Fruit fly (Drosophila melanogaster) whole organism, prepupa: ENCODE measurements around the gene Meltrin.

Experiments used
- CG10631 ChIP-seq: fragments of 200-800 bp; sonication (Bioruptor generic); optimal IDR thresholded peaks from 2 replicates; lab custom pipeline; 2016; ENCODE audit warnings: missing biosample characterization, missing genetic modification characterization
- CG10669 ChIP-seq: fragments of 200-800 bp; sonication (Bioruptor generic); optimal IDR thresholded peaks from 3 replicates; lab custom pipeline; 2018; ENCODE audit warnings: missing biosample characterization, mild to moderate bottlenecking, missing genetic modification characterization, moderate library complexity
- CG11294 ChIP-seq: fragments of 200-800 bp; sonication (Bioruptor generic); IDR thresholded peaks from 2 replicates; pipeline ENCODE4 v1.3.6; 2022; ENCODE audit warnings: missing biosample characterization, missing genetic modification characterization
- CG11762 ChIP-seq: fragments of 200-800 bp; sonication (Bioruptor generic); optimal IDR thresholded peaks from 3 replicates; lab custom pipeline; 2016; ENCODE audit warnings: missing biosample characterization, missing genetic modification characterization; ENCODE audit not compliant: insufficient read depth
- CG11902 ChIP-seq: fragments of 200-800 bp; sonication (Bioruptor generic); optimal IDR thresholded peaks from 3 replicates; lab custom pipeline; 2016; ENCODE audit warnings: missing biosample characterization, missing genetic modification characterization
- CG15336 ChIP-seq: fragments of 200-800 bp; sonication (Bioruptor generic); IDR thresholded peaks from 2 replicates; pipeline ENCODE4 v1.3.6; 2022; ENCODE audit warnings: missing biosample characterization, missing genetic modification characterization
- CG1621 ChIP-seq: fragments of 200-800 bp; sonication (Bioruptor generic); optimal IDR thresholded peaks from 3 replicates; lab custom pipeline; 2018; ENCODE audit warnings: missing biosample characterization, mild to moderate bottlenecking, missing genetic modification characterization
- CG3032 ChIP-seq: fragments of 200-800 bp; optimal IDR thresholded peaks from 2 replicates; lab custom pipeline; 2019; ENCODE audit warnings: missing biosample characterization, mild to moderate bottlenecking, missing genetic modification characterization, moderate library complexity
- CG31627 ChIP-seq: fragments of 200-800 bp; sonication (Bioruptor generic); optimal IDR thresholded peaks from 3 replicates; lab custom pipeline; 2016; ENCODE audit warnings: missing biosample characterization, missing genetic modification characterization
- CG32006 ChIP-seq: fragments of 200-800 bp; sonication (Bioruptor generic); optimal IDR thresholded peaks from 3 replicates; lab custom pipeline; 2017; ENCODE audit warnings: missing biosample characterization, mild to moderate bottlenecking, missing genetic modification characterization
- CG34406 ChIP-seq: fragments of 200-800 bp; sonication (Bioruptor generic); optimal IDR thresholded peaks from 3 replicates; lab custom pipeline; 2016; ENCODE audit warnings: missing biosample characterization, missing genetic modification characterization
- CG4318 ChIP-seq: fragments of 200-800 bp; sonication (Bioruptor generic); optimal IDR thresholded peaks from 3 replicates; lab custom pipeline; 2017; ENCODE audit warnings: missing biosample characterization, mild to moderate bottlenecking, missing genetic modification characterization
- CG6163 ChIP-seq: fragments of 200-800 bp; sonication (Bioruptor generic); IDR thresholded peaks from 3 replicates; pipeline ENCODE4 v1.3.6; 2022; ENCODE audit warnings: missing biosample characterization, missing genetic modification characterization
- CG6276 ChIP-seq: fragments of 200-800 bp; sonication (Bioruptor generic); optimal IDR thresholded peaks from 2 replicates; lab custom pipeline; 2017; ENCODE audit warnings: missing biosample characterization, mild to moderate bottlenecking, missing genetic modification characterization
- CG6792 ChIP-seq: fragments of 200-800 bp; sonication (Bioruptor generic); optimal IDR thresholded peaks from 3 replicates; lab custom pipeline; 2016; ENCODE audit warnings: missing biosample characterization, missing genetic modification characterization
- CG7368 ChIP-seq: fragments of 200-800 bp; sonication (Bioruptor generic); optimal IDR thresholded peaks from 3 replicates; lab custom pipeline; 2016; ENCODE audit warnings: missing biosample characterization, missing genetic modification characterization
- CG8119 ChIP-seq: fragments of 200-800 bp; sonication (Bioruptor generic); IDR thresholded peaks from 3 replicates; pipeline ENCODE4 v1.3.6; 2022; ENCODE audit warnings: missing biosample characterization, missing genetic modification characterization
- CG8319 ChIP-seq: fragments of 200-800 bp; sonication (Bioruptor generic); optimal IDR thresholded peaks from 3 replicates; lab custom pipeline; 2016; ENCODE audit warnings: missing biosample characterization, missing genetic modification characterization
- CG8632 ChIP-seq: fragments of 200-800 bp; sonication (Bioruptor generic); optimal IDR thresholded peaks from 3 replicates; lab custom pipeline; 2016; ENCODE audit warnings: missing biosample characterization, missing genetic modification characterization
- CG9139 ChIP-seq: fragments of 200-800 bp; sonication (Bioruptor generic); optimal IDR thresholded peaks from 3 replicates; lab custom pipeline; 2017; ENCODE audit warnings: missing biosample characterization, mild to moderate bottlenecking, missing genetic modification characterization
- Eip75B ChIP-seq: fragments of 200-800 bp; sonication (Bioruptor generic); optimal IDR thresholded peaks from 3 replicates; lab custom pipeline; 2016; ENCODE audit warnings: missing biosample characterization, missing genetic modification characterization
- Eip78C ChIP-seq: fragments of 200-800 bp; sonication (Bioruptor generic); peaks from one replicate; lab custom pipeline; 2016; ENCODE audit warnings: missing biosample characterization, missing genetic modification characterization
- Ets96B ChIP-seq: fragments of 200-800 bp; optimal IDR thresholded peaks from 2 replicates; lab custom pipeline; 2019; ENCODE audit warnings: missing biosample characterization, mild to moderate bottlenecking, missing genetic modification characterization, moderate library complexity
- Gug ChIP-seq: fragments of 200-800 bp; sonication (Bioruptor generic); IDR thresholded peaks from 2 replicates; pipeline ENCODE4 v1.3.6; 2022; ENCODE audit warnings: missing biosample characterization, missing genetic modification characterization
- Hr38 ChIP-seq: sonication (Bioruptor generic); optimal IDR thresholded peaks from 2 replicates; lab custom pipeline; 2016; ENCODE audit warnings: missing biosample characterization, missing genetic modification characterization
- Hr4 ChIP-seq: fragments of 200-800 bp; sonication (Bioruptor generic); optimal IDR thresholded peaks from 3 replicates; lab custom pipeline; 2016; ENCODE audit warnings: missing biosample characterization, missing genetic modification characterization
- Lpt ChIP-seq: fragments of 200-800 bp; sonication (Bioruptor generic); optimal IDR thresholded peaks from 3 replicates; lab custom pipeline; 2016; ENCODE audit warnings: missing biosample characterization, missing genetic modification characterization
- Met ChIP-seq: fragments of 200-800 bp; sonication (Bioruptor generic); optimal IDR thresholded peaks from 3 replicates; lab custom pipeline; 2016; ENCODE audit warnings: missing biosample characterization, missing genetic modification characterization
- Smox ChIP-seq: fragments of 200-800 bp; sonication (Bioruptor generic); optimal IDR thresholded peaks from 3 replicates; lab custom pipeline; 2016; ENCODE audit warnings: missing biosample characterization, missing genetic modification characterization
- Sox102F ChIP-seq: fragments of 200-800 bp; sonication (Bioruptor generic); optimal IDR thresholded peaks from 2 replicates; lab custom pipeline; 2016; ENCODE audit warnings: missing biosample characterization, mild to moderate bottlenecking, missing genetic modification characterization
- Sox14 ChIP-seq: fragments of 200-800 bp; sonication (Bioruptor generic); optimal IDR thresholded peaks from 3 replicates; lab custom pipeline; 2016; ENCODE audit warnings: missing biosample characterization, missing genetic modification characterization
- achi ChIP-seq: fragments of 200-800 bp; sonication (Bioruptor generic); optimal IDR thresholded peaks from 3 replicates; lab custom pipeline; 2016; ENCODE audit warnings: missing biosample characterization, missing genetic modification characterization
- acj6 ChIP-seq: fragments of 200-800 bp; sonication (Bioruptor generic); optimal IDR thresholded peaks from 3 replicates; lab custom pipeline; 2016; ENCODE audit warnings: missing biosample characterization, missing genetic modification characterization
- cyc ChIP-seq: fragments of 200-800 bp; sonication (Bioruptor generic); optimal IDR thresholded peaks from 3 replicates; lab custom pipeline; 2016; ENCODE audit warnings: missing biosample characterization, missing genetic modification characterization
- eg ChIP-seq: fragments of 200-800 bp; sonication (Bioruptor generic); IDR thresholded peaks from 3 replicates; pipeline ENCODE4 v1.3.6; 2022; ENCODE audit warnings: missing biosample characterization, missing genetic modification characterization
- esn ChIP-seq: fragments of 200-800 bp; sonication (Bioruptor generic); optimal IDR thresholded peaks from 2 replicates; lab custom pipeline; 2016; ENCODE audit warnings: missing biosample characterization, mild to moderate bottlenecking, missing genetic modification characterization, moderate library complexity
- fd59A ChIP-seq: fragments of 200-800 bp; sonication (Bioruptor generic); optimal IDR thresholded peaks from 2 replicates; lab custom pipeline; 2017; ENCODE audit warnings: missing biosample characterization, mild to moderate bottlenecking, missing genetic modification characterization, missing genetic modification reagents
- fd85E ChIP-seq: fragments of 200-800 bp; sonication (Bioruptor generic); optimal IDR thresholded peaks from 3 replicates; lab custom pipeline; 2016; ENCODE audit warnings: missing biosample characterization, missing genetic modification characterization
- fkh ChIP-seq: fragments of 200-800 bp; sonication (Bioruptor generic); optimal IDR thresholded peaks from 3 replicates; lab custom pipeline; 2017; ENCODE audit warnings: missing biosample characterization, mild to moderate bottlenecking, missing genetic modification characterization, moderate library complexity
- lz ChIP-seq: fragments of 200-800 bp; sonication (Bioruptor generic); optimal IDR thresholded peaks from 3 replicates; lab custom pipeline; 2016; ENCODE audit warnings: missing biosample characterization, missing genetic modification characterization
- net ChIP-seq: fragments of 200-800 bp; sonication (Bioruptor generic); optimal IDR thresholded peaks from 3 replicates; lab custom pipeline; 2016; ENCODE audit warnings: missing biosample characterization, missing genetic modification characterization
- pdm3 ChIP-seq: fragments of 200-800 bp; sonication (Bioruptor generic); optimal IDR thresholded peaks from 3 replicates; lab custom pipeline; 2016; ENCODE audit warnings: missing biosample characterization, missing genetic modification characterization
- salr ChIP-seq, 2 experiments: fragments of 200-800 bp; sonication (Bioruptor generic); optimal IDR thresholded peaks; 3 replicates each; lab custom pipeline; 2016 to 2018; ENCODE audit warnings: missing biosample characterization in 2 of 2, missing genetic modification characterization in 2 of 2, mild to moderate bottlenecking in 1 of 2
- spab ChIP-seq: fragments of 200-800 bp; sonication (Bioruptor generic); optimal IDR thresholded peaks from 2 replicates; lab custom pipeline; 2017; ENCODE audit warnings: missing biosample characterization, mild to moderate bottlenecking, missing genetic modification characterization, missing genetic modification reagents
- ss ChIP-seq, 2 experiments: fragments of 200-800 bp; sonication (Bioruptor generic); optimal IDR thresholded peaks; 2 replicates in 1 of 2; 3 replicates in 1 of 2; lab custom pipeline; 2017 to 2018; ENCODE audit warnings: mild to moderate bottlenecking in 2 of 2, missing biosample characterization in 2 of 2, missing genetic modification characterization in 2 of 2, moderate library complexity in 1 of 2
- svp ChIP-seq: fragments of 200-800 bp; sonication (Bioruptor generic); peaks from one replicate; lab custom pipeline; 2016; ENCODE audit warnings: missing biosample characterization, missing genetic modification characterization
- topi ChIP-seq: fragments of 200-800 bp; sonication (Bioruptor generic); optimal IDR thresholded peaks from 3 replicates; lab custom pipeline; 2016; ENCODE audit warnings: missing biosample characterization, missing genetic modification characterization
- vri ChIP-seq: fragments of 200-800 bp; sonication (Bioruptor generic); optimal IDR thresholded peaks from 3 replicates; lab custom pipeline; 2016; ENCODE audit warnings: missing biosample characterization, mild to moderate bottlenecking, missing genetic modification characterization

Meltrin gene

DNA sequence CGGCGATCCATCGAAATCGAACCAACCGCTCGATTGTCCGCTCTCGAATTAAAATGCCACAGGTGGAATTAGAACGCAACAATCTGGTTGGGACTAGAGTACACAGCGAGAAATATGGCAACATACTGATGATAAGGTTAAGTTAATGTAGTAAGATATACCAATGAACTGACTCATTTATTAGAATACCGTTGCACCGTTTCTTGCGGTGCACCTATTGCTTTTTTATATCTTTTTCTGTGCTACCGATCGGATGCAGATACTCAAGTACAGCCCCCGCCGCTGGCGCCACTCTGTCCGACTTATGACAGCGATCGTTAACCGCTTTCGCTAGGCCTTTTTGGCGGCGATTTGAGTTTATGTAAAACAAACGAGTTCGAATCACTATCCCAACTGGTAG, 23.0 kb upstream of the Meltrin start (continued):
- TF ChIP-seq CG1621 (tag; lab: Kevin White, UChicago): no peak
- peak; percentile 56 for TF ChIP-seq achi (GFP tag; lab: Kevin White, UChicago)
- TF ChIP-seq CG8119 (GFP tag; lab: Robert Waterston, UW): peak; percentile 89
- peak; percentile 39 for TF ChIP-seq pdm3 (GFP tag; lab: Kevin White, UChicago)
- TF ChIP-seq CG8319 (GFP tag; lab: Kevin White, UChicago): no peak
- TF ChIP-seq CG32006: peak; percentile 89
- TF ChIP-seq CG34406 (GFP tag; lab: Kevin White, UChicago): no peak
- TF ChIP-seq esn (GFP tag; lab: Kevin White, UChicago): no peak
- no peak for TF ChIP-seq CG10669 (GFP tag; lab: Kevin White, UChicago)
- TF ChIP-seq Smox: no peak
- peak; percentile 26 for TF ChIP-seq Sox14 (GFP tag; lab: Kevin White, UChicago)
- TF ChIP-seq eg: peak; percentile 86
- TF ChIP-seq CG6276 (GFP tag; lab: Kevin White, UChicago): peak; percentile 61
- no peak for TF ChIP-seq CG11762 (GFP tag; lab: Kevin White, UChicago)
- no peak for TF ChIP-seq topi
- TF ChIP-seq Met (GFP tag; lab: Kevin White, UChicago): no peak
- no peak for TF ChIP-seq CG31627 (GFP tag; lab: Kevin White, UChicago)
- peak; percentile 53 for TF ChIP-seq net (GFP tag; lab: Kevin White, UChicago)
- TF ChIP-seq fd85E (GFP tag; lab: Kevin White, UChicago): no peak
- TF ChIP-seq CG11294 (GFP tag; lab: Robert Waterston, UW): peak; percentile 70
- no peak for TF ChIP-seq CG8632 (GFP tag; lab: Kevin White, UChicago)
- no peak for TF ChIP-seq CG7368 (GFP tag; lab: Kevin White, UChicago)
- TF ChIP-seq CG3032 (tag; lab: Kevin White, UChicago): no peak
- peak; percentile 21 for TF ChIP-seq Hr38 (GFP tag; lab: Kevin White, UChicago)

DNA sequence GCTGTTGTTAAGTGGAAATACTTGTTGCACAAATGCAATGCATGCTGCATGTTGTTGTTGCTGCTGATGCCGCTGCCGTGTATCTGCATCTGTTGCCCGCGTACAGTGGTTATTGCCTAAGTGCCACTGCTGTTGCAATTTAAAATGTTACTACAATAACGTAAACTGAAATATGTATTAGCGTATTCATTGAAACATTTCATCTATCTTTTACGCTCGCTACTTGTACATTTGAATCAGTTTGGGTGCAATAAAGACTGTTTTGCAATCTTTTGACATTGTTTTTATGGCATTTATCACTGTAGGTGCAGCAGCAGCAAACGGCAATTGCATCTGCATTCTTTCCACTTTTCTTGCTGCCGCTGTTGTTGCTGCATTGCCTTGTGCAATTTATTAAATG, 22.3 kb upstream of the Meltrin start:
- TF ChIP-seq acj6 (GFP tag; lab: Kevin White, UChicago) (peak; percentile 72), eg (peak; percentile 89), Hr38 (GFP tag; lab: Kevin White, UChicago) (peak; percentile 21), CG10631 (GFP tag; lab: Kevin White, UChicago) (peak; percentile 72), vri (GFP tag; lab: Kevin White, UChicago) (no peak), CG11902 (peak; percentile 37), Smox (no peak), CG15336 (GFP tag; lab: Robert Waterston, UW) (peak; percentile 92), CG6163 (GFP tag; lab: Robert Waterston, UW) (peak; percentile 87), Eip75B (GFP tag; lab: Kevin White, UChicago) (peak; percentile 67), CG11294 (GFP tag; lab: Robert Waterston, UW) (peak; percentile 59; the same call in 1 of the 2 replicates), Sox102F (GFP tag; lab: Kevin White, UChicago) (peak; percentile 37), esn (GFP tag; lab: Kevin White, UChicago) (peak; percentile 24), Hr4 (GFP tag; lab: Kevin White, UChicago) (peak; percentile 92), Sox14 (GFP tag; lab: Kevin White, UChicago) (peak; percentile 79), CG6792 (GFP tag; lab: Kevin White, UChicago) (peak; percentile 58), Ets96B (tag; lab: Kevin White, UChicago) (peak; percentile 78), CG8632 (GFP tag; lab: Kevin White, UChicago) (peak; percentile 48), CG9139 (GFP tag; lab: Kevin White, UChicago) (peak; percentile 29), cyc (peak; percentile 12), CG4318 (GFP tag; lab: Kevin White, UChicago) (peak; percentile 87), salr (GFP tag; optimal IDR thresholded peaks at IDR 0.05; lab: Kevin White, UChicago) (peak; percentile 55 to 80), fd85E (GFP tag; lab: Kevin White, UChicago) (no peak), spab (GFP tag; lab: Kevin White, UChicago) (peak; percentile 72), CG10669 (GFP tag; lab: Kevin White, UChicago) (peak; percentile 72), Eip78C (peak; percentile 94), Gug (GFP tag; lab: Robert Waterston, UW) (peak; percentile 78), CG34406 (GFP tag; lab: Kevin White, UChicago) (peak; percentile 54), fd59A (GFP tag; lab: Kevin White, UChicago) (peak; percentile 62), CG31627 (GFP tag; lab: Kevin White, UChicago) (peak; percentile 3), lz (GFP tag; lab: Kevin White, UChicago) (peak; percentile 32), CG8119 (GFP tag; lab: Robert Waterston, UW) (peak; percentile 91), CG1621 (tag; lab: Kevin White, UChicago) (peak; percentile 73), ss (GFP tag; optimal IDR thresholded peaks at IDR 0.05; lab: Kevin White, UChicago) (peak; percentile 66 to 72), topi (peak; percentile 25), Lpt (GFP tag; lab: Kevin White, UChicago) (peak; percentile 82), fkh (GFP tag; lab: Kevin White, UChicago) (no peak), svp (GFP tag; lab: Kevin White, UChicago) (peak; percentile 19)
